Worm (Caenorhabditis elegans): ENCODE results near the gene acl-14.
A peak's percentile ranks its signal among the peaks of the same experiment; 100 is the strongest.
"Not testable (repeated sequence)": the region's sequence is repeated elsewhere in the genome, so short reads cannot be mapped to it uniquely, and the experiment has no call there.

Gene acl-14

DNA sequence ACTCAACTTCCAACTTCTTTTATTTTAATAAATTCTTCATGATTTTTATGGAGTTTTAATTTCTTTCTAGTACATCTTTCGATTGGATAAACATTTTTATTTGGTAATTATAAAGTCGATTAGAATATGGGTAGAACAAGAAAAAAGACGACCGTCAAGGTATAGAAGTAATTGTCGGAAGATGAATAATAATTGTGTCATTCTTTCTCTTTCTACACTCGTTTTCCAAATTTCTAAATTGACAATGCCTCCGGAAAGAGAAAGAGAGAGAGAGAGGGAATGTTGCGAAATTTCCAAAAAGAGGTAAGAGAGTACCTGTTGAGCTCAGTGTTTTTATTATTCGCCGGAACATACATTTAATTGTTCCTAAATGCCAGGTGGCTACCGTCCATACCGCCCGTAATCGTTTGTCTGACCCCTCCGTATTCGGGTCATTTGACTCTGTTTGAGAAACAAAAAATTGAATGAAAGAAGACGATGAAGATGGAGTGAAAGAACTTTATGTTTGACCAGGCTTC is 48.5 kb upstream of the acl-14 start, which contains the start of gene E02C12.12:
TSS of gene E02C12.12 (minus strand) at position 468 of the 518 bp plus-strand sequence.
- TF ChIP-seq elt-3 (tag; optimal IDR thresholded peaks at IDR 0.05) (no peak), lin-35 (GFP tag; optimal IDR thresholded peaks at IDR 0.05) (no peak), C34B4.2 (tag; optimal IDR thresholded peaks at IDR 0.05) (no peak), blmp-1 (tag; optimal IDR thresholded peaks at IDR 0.05) (peak; percentile 20), C16A3.4 (tag; optimal IDR thresholded peaks at IDR 0.05) (no peak), nhr-85 (tag) (peak; percentile 51)

DNA sequence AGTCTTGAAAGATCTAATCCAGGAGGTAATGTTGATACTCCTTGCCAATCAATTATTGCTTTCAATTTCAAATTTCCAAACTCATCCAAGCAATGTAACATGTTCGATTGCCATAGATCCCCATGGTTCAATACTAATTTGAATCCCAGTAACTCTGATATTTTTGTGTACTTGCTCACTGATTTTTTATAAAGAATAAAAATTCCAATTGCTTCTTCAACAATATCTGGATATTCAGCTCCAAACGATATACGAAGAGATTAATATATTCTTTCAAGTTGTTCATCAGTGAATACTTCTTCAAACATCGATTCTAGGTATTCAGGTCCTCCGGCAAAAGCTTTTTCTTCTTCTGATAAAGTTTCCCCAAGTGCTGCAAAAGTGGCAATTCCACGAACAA is 46.4 kb upstream of the acl-14 start, which contains the start of gene E02C12.11:
TSS of gene E02C12.11 (minus strand) at position 101 of the 400 bp plus-strand sequence.
- not testable (repeated sequence) for TF ChIP-seq vab-15 (tag; optimal IDR thresholded peaks at IDR 0.05); jun-1 (tag; optimal IDR thresholded peaks at IDR 0.05); hlh-17 (GFP tag; optimal IDR thresholded peaks at IDR 0.05; ENCODE audit: borderline replicate concordance)

DNA sequence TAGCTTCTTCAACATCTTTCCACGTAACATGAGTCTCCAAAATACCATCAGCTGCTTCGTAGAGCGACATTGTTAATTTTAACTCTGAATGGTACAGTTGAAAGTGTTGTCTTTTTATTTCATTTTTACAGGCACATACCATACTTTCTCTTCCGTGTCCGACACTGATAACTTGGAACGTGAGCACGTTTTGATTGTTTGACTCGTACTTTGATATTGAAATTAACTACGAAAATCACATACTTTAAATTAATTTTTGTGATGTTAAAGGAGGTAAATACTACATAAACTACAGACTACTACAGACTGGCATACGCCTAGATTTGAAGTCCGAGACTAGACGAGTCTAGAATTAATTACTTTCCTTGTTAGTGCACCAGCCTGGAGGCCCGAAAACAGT is 44.9 kb upstream of the acl-14 start, which contains the start of gene E02C12.10:
TSS of gene E02C12.10 (minus strand) at position 75 of the 400 bp plus-strand sequence.
- TF ChIP-seq efl-1 (optimal IDR thresholded peaks at IDR 0.05) (no peak), efl-1 (GFP tag; optimal IDR thresholded peaks at IDR 0.05 in 1 of 2) (peak in 1 of 2 experiments; percentile 89), snpc-4 (tag; optimal IDR thresholded peaks at IDR 0.05) (no peak)

- TF ChIP-seq efl-1 (optimal IDR thresholded peaks at IDR 0.05) (no peak), efl-1 (GFP tag; optimal IDR thresholded peaks at IDR 0.05 in 1 of 2) (peak in 1 of 2 experiments; percentile 2), sptf-1 (tag; optimal IDR thresholded peaks at IDR 0.05) (no peak), nhr-85 (tag) (peak; percentile 41)
Measured at ce11 chrV:9376417-9376816, 43.0 kb upstream of the acl-14 start, which contains the start of gene E02C12.19. Gene E02C12.19, minus strand, starts transcription at chrV:9376517.

ce11 chrV:9375378-9375777 is 41.9 kb upstream of the acl-14 start, which contains the start of gene E02C12.9:
Gene E02C12.9, minus strand, starts transcription at chrV:9375478.
- no peak for TF ChIP-seq pag-3 (tag; optimal IDR thresholded peaks at IDR 0.05; ENCODE audit: borderline replicate concordance, insufficient read depth)

- TF ChIP-seq elt-2 (tag; optimal IDR thresholded peaks at IDR 0.05), result peak; percentile 71
- no peak for TF ChIP-seq nhr-90 (tag; optimal IDR thresholded peaks at IDR 0.05; ENCODE audit: poor library complexity)
- TF ChIP-seq nhr-85 (tag), result no peak
- TF ChIP-seq nhr-19 (GFP tag; conservative IDR thresholded peaks at IDR 0.05), result no peak
- TF ChIP-seq aly-2 (tag; optimal IDR thresholded peaks at IDR 0.05), result no peak
- no peak for TF ChIP-seq ztf-4 (tag; optimal IDR thresholded peaks at IDR 0.05)
- no peak for TF ChIP-seq pag-3 (tag; optimal IDR thresholded peaks at IDR 0.05; ENCODE audit: borderline replicate concordance, insufficient read depth)
- TF ChIP-seq pqm-1 (tag; optimal IDR thresholded peaks at IDR 0.05), result peak; percentile 24
- no peak for TF ChIP-seq zag-1 (tag; optimal IDR thresholded peaks at IDR 0.05)
- TF ChIP-seq fkh-4 (tag; optimal IDR thresholded peaks at IDR 0.05; ENCODE audit: borderline replicate concordance), result no peak
- no peak for TF ChIP-seq mef-2 (tag; optimal IDR thresholded peaks at IDR 0.05)
- no peak for TF ChIP-seq nhr-11 (tag; optimal IDR thresholded peaks at IDR 0.05)
- no peak for TF ChIP-seq ces-1 (GFP tag; optimal IDR thresholded peaks at IDR 0.05)
- TF ChIP-seq pax-3 (tag; optimal IDR thresholded peaks at IDR 0.05), result no peak
- TF ChIP-seq unc-30 (tag; optimal IDR thresholded peaks at IDR 0.05), result no peak
- no peak for TF ChIP-seq lin-14 (GFP tag; optimal IDR thresholded peaks at IDR 0.05)
- peak; percentile 32 for TF ChIP-seq nhr-20 (tag; optimal IDR thresholded peaks at IDR 0.05)
- TF ChIP-seq C16A3.4 (tag; optimal IDR thresholded peaks at IDR 0.05), result no peak
- TF ChIP-seq snpc-4 (tag; optimal IDR thresholded peaks at IDR 0.05), result no peak
- TF ChIP-seq sox-4 (tag; optimal IDR thresholded peaks at IDR 0.05), result no peak
- TF ChIP-seq nhr-84 (tag; optimal IDR thresholded peaks at IDR 0.05), result no peak
Measured at ce11 chrV:9373473-9373872, 40.0 kb upstream of the acl-14 start, which contains the start of gene E02C12.8. Gene E02C12.8, minus strand, starts transcription at chrV:9373613.
